Worm (Caenorhabditis elegans) whole organism, L3 larva: Measurements from ENCODE around the gene srt-11.

Experiments used
- R02D3.7 ChIP-seq: fragments of 150-350 bp; optimal IDR thresholded peaks from 2 replicates; lab custom pipeline; 2014; ENCODE audit warnings: missing biosample characterization, missing genetic modification characterization
- aly-2 ChIP-seq: fragments of 150-350 bp; optimal IDR thresholded peaks from 2 replicates; lab custom pipeline; 2014; ENCODE audit warnings: missing biosample characterization, missing genetic modification characterization
- ama-1 ChIP-seq: fragments of 150-350 bp; optimal IDR thresholded peaks from 2 replicates; lab custom pipeline; 2018
- ceh-28 ChIP-seq: fragments of 150-350 bp; optimal IDR thresholded peaks from 2 replicates; lab custom pipeline; 2014; ENCODE audit warnings: missing biosample characterization, missing genetic modification reagents, missing genetic modification characterization
- ceh-82 ChIP-seq: fragments of 150-350 bp; optimal IDR thresholded peaks from 2 replicates; lab custom pipeline; 2014; ENCODE audit warnings: missing biosample characterization, missing genetic modification characterization
- ceh-9 ChIP-seq: sonication (generic microtip); optimal IDR thresholded peaks from 2 replicates; lab custom pipeline; 2018; ENCODE audit warnings: missing biosample characterization, missing genetic modification characterization
- daf-12 ChIP-seq: fragments of 150-350 bp; optimal IDR thresholded peaks from 2 replicates; lab custom pipeline; 2014; ENCODE audit warnings: missing biosample characterization, missing genetic modification reagents, missing genetic modification characterization
- egl-27 ChIP-seq: sonication (generic microtip); optimal IDR thresholded peaks from 4 replicates; lab custom pipeline; 2017; ENCODE audit warnings: missing biosample characterization, missing genetic modification reagents, missing genetic modification characterization
- egl-5 ChIP-seq: fragments of 150-350 bp; optimal IDR thresholded peaks from 2 replicates; lab custom pipeline; 2017; ENCODE audit warnings: missing biosample characterization, missing genetic modification reagents, missing genetic modification characterization, inconsistent platforms
- elt-1 ChIP-seq: fragments of 150-350 bp; optimal IDR thresholded peaks from 2 replicates; lab custom pipeline; 2014; ENCODE audit warnings: missing biosample characterization, missing genetic modification characterization
- elt-2 ChIP-seq: sonication (generic microtip); optimal IDR thresholded peaks from 2 replicates; lab custom pipeline; 2016; ENCODE audit warnings: missing genetic modification reagents, mild to moderate bottlenecking, missing genetic modification characterization, missing compliant biosample characterization
- fos-1 ChIP-seq: fragments of 150-350 bp; optimal IDR thresholded peaks from 2 replicates; lab custom pipeline; 2014; ENCODE audit warnings: missing biosample characterization, missing genetic modification characterization
- hmg-11 ChIP-seq: sonication (generic microtip); optimal IDR thresholded peaks from 2 replicates; lab custom pipeline; 2016; ENCODE audit warnings: missing genetic modification characterization, missing compliant biosample characterization
- jun-1 ChIP-seq: fragments of 150-350 bp; optimal IDR thresholded peaks from 2 replicates; lab custom pipeline; 2014; ENCODE audit warnings: missing biosample characterization, missing genetic modification reagents, missing genetic modification characterization
- lin-15B ChIP-seq: fragments of 150-350 bp; optimal IDR thresholded peaks from 2 replicates; lab custom pipeline; 2014; ENCODE audit warnings: missing biosample characterization, missing genetic modification characterization
- lsy-12 ChIP-seq: sonication (generic microtip); optimal IDR thresholded peaks from 2 replicates; lab custom pipeline; 2016; ENCODE audit warnings: mild to moderate bottlenecking, missing genetic modification characterization, missing compliant biosample characterization
- mdl-1 ChIP-seq: fragments of 150-350 bp; optimal IDR thresholded peaks from 2 replicates; lab custom pipeline; 2014; ENCODE audit warnings: missing biosample characterization, missing genetic modification characterization
- mml-1 ChIP-seq: fragments of 150-350 bp; sonication (generic microtip); optimal IDR thresholded peaks from 3 replicates; lab custom pipeline; 2014; ENCODE audit warnings: missing biosample characterization, missing genetic modification characterization
- nfya-1 ChIP-seq: sonication (generic microtip); optimal IDR thresholded peaks from 2 replicates; lab custom pipeline; 2017; ENCODE audit warnings: missing genetic modification characterization, mild to moderate bottlenecking, missing compliant biosample characterization, antibody characterized with exemption, moderate library complexity; ENCODE audit not compliant: insufficient read depth
- nhr-11 ChIP-seq: fragments of 150-350 bp; optimal IDR thresholded peaks from 2 replicates; lab custom pipeline; 2014; ENCODE audit warnings: missing biosample characterization, missing genetic modification characterization
- nhr-12 ChIP-seq: fragments of 150-350 bp; optimal IDR thresholded peaks from 2 replicates; lab custom pipeline; 2014; ENCODE audit warnings: missing biosample characterization, missing genetic modification characterization
- nhr-23 ChIP-seq: fragments of 150-350 bp; optimal IDR thresholded peaks from 2 replicates; lab custom pipeline; 2014; ENCODE audit warnings: missing biosample characterization, missing genetic modification reagents, missing genetic modification characterization
- nhr-237 ChIP-seq: fragments of 150-350 bp; optimal IDR thresholded peaks from 2 replicates; lab custom pipeline; 2014; ENCODE audit warnings: missing biosample characterization, missing genetic modification characterization
- nhr-25 ChIP-seq: sonication (generic microtip); optimal IDR thresholded peaks from 2 replicates; lab custom pipeline; 2017; ENCODE audit warnings: missing biosample characterization, missing genetic modification characterization
- nhr-28 ChIP-seq: fragments of 150-350 bp; optimal IDR thresholded peaks from 2 replicates; lab custom pipeline; 2014; ENCODE audit warnings: missing biosample characterization, missing genetic modification characterization
- nhr-43 ChIP-seq: sonication (generic microtip); optimal IDR thresholded peaks from 2 replicates; lab custom pipeline; 2016; ENCODE audit warnings: mild to moderate bottlenecking, missing genetic modification characterization, missing compliant biosample characterization; ENCODE audit not compliant: poor library complexity, severe bottlenecking
- nhr-67 ChIP-seq: fragments of 150-350 bp; optimal IDR thresholded peaks from 2 replicates; lab custom pipeline; 2014; ENCODE audit warnings: missing biosample characterization, missing genetic modification characterization
- pha-4 ChIP-seq: fragments of 150-350 bp; optimal IDR thresholded peaks from 2 replicates; lab custom pipeline; 2014; ENCODE audit warnings: missing biosample characterization, missing genetic modification reagents, missing genetic modification characterization
- pqm-1 ChIP-seq: fragments of 150-350 bp; optimal IDR thresholded peaks from 2 replicates; lab custom pipeline; 2017; ENCODE audit warnings: missing biosample characterization, missing genetic modification characterization, inconsistent platforms
- skn-1 ChIP-seq: fragments of 150-350 bp; optimal IDR thresholded peaks from 2 replicates; lab custom pipeline; 2014; ENCODE audit warnings: missing biosample characterization, missing genetic modification characterization
- snpc-4 ChIP-seq: fragments of 150-350 bp; optimal IDR thresholded peaks from 2 replicates; lab custom pipeline; 2014; ENCODE audit warnings: missing biosample characterization, missing genetic modification characterization
- tbx-2 ChIP-seq: sonication (generic microtip); optimal IDR thresholded peaks from 2 replicates; lab custom pipeline; 2016; ENCODE audit warnings: mild to moderate bottlenecking, missing genetic modification characterization, missing compliant biosample characterization
- unc-39 ChIP-seq: sonication (generic microtip); optimal IDR thresholded peaks from 4 replicates; lab custom pipeline; 2017; ENCODE audit warnings: missing biosample characterization, missing genetic modification characterization
- zag-1 ChIP-seq: fragments of 150-350 bp; optimal IDR thresholded peaks from 2 replicates; lab custom pipeline; 2014; ENCODE audit warnings: missing biosample characterization, missing genetic modification characterization

The srt-11 gene

ce11 chrII:14814894-14815568 lies 9.2 kb downstream of the srt-11 start, which contains the start of gene W01D2.1 (continued):
- TF ChIP-seq nhr-12 (no peak), mml-1 (tag; lab: Kevin White, UChicago) (no peak), ceh-9 (tag; lab: Kevin White, UChicago) (no peak), nhr-67 (tag; lab: Kevin White, UChicago) (no peak), daf-12 (tag; lab: Kevin White, UChicago) (no peak), nhr-237 (tag; lab: Kevin White, UChicago) (no peak), nfya-1 (peak; percentile 83), pqm-1 (tag; lab: Kevin White, UChicago) (peak; percentile 42), R02D3.7 (tag; lab: Kevin White, UChicago) (peak; percentile 26), zag-1 (tag; lab: Kevin White, UChicago) (no peak), ama-1 (lab: Kevin White, UChicago) (no peak), mdl-1 (tag; lab: Kevin White, UChicago) (no peak)

ce11 chrII:14816086-14816485 lies 10.3 kb downstream of the srt-11 start:
- no peak for TF ChIP-seq mml-1 (tag; lab: Kevin White, UChicago)
- peak; percentile 25 for TF ChIP-seq nhr-25

- TF ChIP-seq elt-1 (tag; lab: Kevin White, UChicago) (peak; percentile 47), tbx-2 (no peak)
Measured at ce11 chrII:14818376-14818775, 12.6 kb downstream of the srt-11 start, which contains the start of gene nhr-61. TSS of gene nhr-61 (minus strand) at chrII:14818543.

ce11 chrII:14819258-14819985 lies 13.6 kb downstream of the srt-11 start:
- peak; percentile 52 for TF ChIP-seq pha-4
- TF ChIP-seq pqm-1 (tag; lab: Kevin White, UChicago): peak; percentile 30
- TF ChIP-seq snpc-4: peak; percentile 30
- TF ChIP-seq egl-27: no peak
- TF ChIP-seq nhr-25: peak; percentile 18
- TF ChIP-seq egl-5: no peak

ce11 chrII:14820460-14820859 lies 14.7 kb downstream of the srt-11 start:
- peak; percentile 24 for TF ChIP-seq pqm-1 (tag; lab: Kevin White, UChicago)
- TF ChIP-seq elt-2: no peak
- TF ChIP-seq ceh-28 (tag; lab: Kevin White, UChicago): no peak
- peak; percentile 2 for TF ChIP-seq pha-4
- no peak for TF ChIP-seq egl-27
- peak; percentile 25 for TF ChIP-seq skn-1 (tag; lab: Kevin White, UChicago)
- no peak for TF ChIP-seq unc-39
- no peak for TF ChIP-seq nhr-67 (tag; lab: Kevin White, UChicago)
- TF ChIP-seq, all 47 proteins: peak for 3

- peak; percentile 20 for TF ChIP-seq lin-15B (tag; lab: Kevin White, UChicago)
- TF ChIP-seq nhr-25: peak; percentile 95
- TF ChIP-seq pha-4: peak; percentile 88
- TF ChIP-seq ceh-28 (tag; lab: Kevin White, UChicago): peak; percentile 55
- peak; percentile 79 for TF ChIP-seq elt-2
- peak; percentile 62 for TF ChIP-seq nhr-43
- no peak for TF ChIP-seq tbx-2
- TF ChIP-seq pqm-1 (tag; lab: Kevin White, UChicago): peak; percentile 94
- TF ChIP-seq jun-1 (tag; lab: Kevin White, UChicago): peak; percentile 53
- no peak for TF ChIP-seq aly-2
- peak; percentile 56 for TF ChIP-seq skn-1 (tag; lab: Kevin White, UChicago)
- TF ChIP-seq lsy-12 (tag; lab: Kevin White, UChicago): peak; percentile 35
- no peak for TF ChIP-seq fos-1 (tag; lab: Kevin White, UChicago)
- peak; percentile 37 for TF ChIP-seq nfya-1
- no peak for TF ChIP-seq nhr-28 (tag; lab: Kevin White, UChicago)
- TF ChIP-seq mdl-1 (tag; lab: Kevin White, UChicago): no peak
- TF ChIP-seq ceh-82: peak; percentile 30
- no peak for TF ChIP-seq nhr-237 (tag; lab: Kevin White, UChicago)
- no peak for TF ChIP-seq egl-5
- TF ChIP-seq elt-1 (tag; lab: Kevin White, UChicago): peak; percentile 71
- no peak for TF ChIP-seq hmg-11 (tag; lab: Kevin White, UChicago)
- TF ChIP-seq nhr-11: no peak
- peak; percentile 94 for TF ChIP-seq nhr-23
Measured at ce11 chrII:14822419-14822818, 16.6 kb downstream of the srt-11 start.
